Worm (Caenorhabditis elegans): ENCODE measurements around the gene F10E9.4.

The F10E9.4 gene

ce11 chrIII:8305816-8306215 lies 2.5 kb upstream of the F10E9.4 start:
- no peak for TF ChIP-seq hmg-4 (GFP tag; optimal IDR thresholded peaks at IDR 0.05)
- no peak for TF ChIP-seq ets-7 (tag; optimal IDR thresholded peaks at IDR 0.05)
- TF ChIP-seq hmbx-1 (tag; optimal IDR thresholded peaks at IDR 0.05), result no peak
- TF ChIP-seq hnd-1 (tag; optimal IDR thresholded peaks at IDR 0.05), result no peak
- TF ChIP-seq ceh-36 (tag; optimal IDR thresholded peaks at IDR 0.05), result no peak

- peak; percentile 93 for TF ChIP-seq tbx-37 (GFP tag; conservative IDR thresholded peaks at IDR 0.05)
- no peak for TF ChIP-seq tbx-11 (GFP tag; IDR thresholded peaks at IDR 0.05)
- no peak for TF ChIP-seq ceh-36 (tag; optimal IDR thresholded peaks at IDR 0.05)
- peak; percentile 75 for TF ChIP-seq pes-1 (GFP tag; IDR thresholded peaks at IDR 0.05)
These were observed 982 bp upstream of the F10E9.4 start, which contains the start of the genes F10E9.7 and F10E9.5 for ce11 chrIII:8307356-8307755. TSS of gene F10E9.7 (minus strand) at chrIII:8307441. TSS of gene F10E9.5 (plus strand) at chrIII:8307592.

ce11 chrIII:8310239-8311057 lies 2.1 kb downstream of the F10E9.4 start, which contains the start of gene F10E9.3:
TSS of gene F10E9.3 (plus strand) at chrIII:8311007.
- TF ChIP-seq F13C5.2 (tag; optimal IDR thresholded peaks at IDR 0.05), result no peak
- no peak for TF ChIP-seq tra-4 (tag; optimal IDR thresholded peaks at IDR 0.05)
- no peak for TF ChIP-seq hnd-1 (tag; optimal IDR thresholded peaks at IDR 0.05)
- TF ChIP-seq ets-7 (tag; optimal IDR thresholded peaks at IDR 0.05), result no peak
- no peak for TF ChIP-seq hmg-4 (GFP tag; optimal IDR thresholded peaks at IDR 0.05)
- TF ChIP-seq ama-1 (optimal IDR thresholded peaks at IDR 0.05), result no peak
- TF ChIP-seq scrt-1 (GFP tag; IDR thresholded peaks at IDR 0.05), result no peak
- no peak for TF ChIP-seq hmbx-1 (tag; optimal IDR thresholded peaks at IDR 0.05)
- TF ChIP-seq ceh-13 (GFP tag; optimal IDR thresholded peaks at IDR 0.05), result no peak
- no peak for TF ChIP-seq pes-1 (GFP tag; IDR thresholded peaks at IDR 0.05)
- TF ChIP-seq flt-1 (GFP tag; IDR thresholded peaks at IDR 0.05), result no peak
- no peak for TF ChIP-seq B0310.2 (tag; optimal IDR thresholded peaks at IDR 0.05)
- TF ChIP-seq sea-1 (GFP tag; conservative IDR thresholded peaks at IDR 0.05), result no peak
- no peak for TF ChIP-seq tbx-37 (GFP tag; conservative IDR thresholded peaks at IDR 0.05)
- TF ChIP-seq tbx-11 (GFP tag; IDR thresholded peaks at IDR 0.05), result no peak

DNA sequence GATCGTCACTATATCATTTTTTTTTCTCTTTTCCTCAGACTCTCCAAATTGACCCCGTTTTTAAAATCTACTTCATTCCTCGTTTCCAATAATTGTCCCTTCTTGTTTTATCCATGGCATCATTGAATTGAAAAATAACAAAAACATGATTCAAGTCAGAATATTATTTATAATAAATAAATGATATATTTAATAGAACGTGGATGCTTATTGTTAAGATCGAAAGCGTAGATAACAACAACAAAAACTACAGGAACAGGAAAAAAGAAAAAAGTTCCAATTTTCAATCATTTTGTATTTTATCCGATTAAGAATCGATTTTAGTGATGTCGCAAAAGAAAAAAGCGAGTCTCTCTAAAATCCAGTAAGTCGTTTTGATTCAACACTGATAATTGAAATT lies 4.1 kb downstream of the F10E9.4 start, which contains the start of gene F10E9.2:
TSS of gene F10E9.2 (plus strand) at position 301 of the 400 bp plus-strand sequence.
- TF ChIP-seq ceh-36 (tag; optimal IDR thresholded peaks at IDR 0.05) (no peak), flt-1 (GFP tag; IDR thresholded peaks at IDR 0.05) (no peak), sea-1 (GFP tag; conservative IDR thresholded peaks at IDR 0.05) (no peak)

DNA sequence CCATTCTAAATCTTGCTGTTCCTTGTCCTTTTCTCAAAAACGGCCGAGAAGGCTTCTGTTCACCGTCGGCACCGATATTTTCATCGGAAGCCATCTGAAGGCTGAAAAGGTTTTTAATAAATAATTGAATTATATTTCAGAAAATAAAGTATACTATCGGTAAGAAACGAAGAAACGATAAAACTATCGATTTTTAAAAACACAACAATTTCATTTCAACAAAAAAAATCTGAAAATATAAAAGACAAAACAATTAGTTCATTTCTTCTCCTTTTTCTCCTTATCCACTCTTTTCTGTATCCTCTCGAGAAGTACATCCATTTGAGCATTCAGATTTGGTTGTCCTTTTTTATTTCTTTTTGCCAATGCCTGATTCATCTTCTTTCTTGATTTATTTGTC lies 10.2 kb downstream of the F10E9.4 start, which contains the start of gene sas-4:
TSS of gene sas-4 (minus strand) at position 101 of the 400 bp plus-strand sequence.
- TF ChIP-seq ets-7 (tag; optimal IDR thresholded peaks at IDR 0.05) (no peak), sea-1 (GFP tag; conservative IDR thresholded peaks at IDR 0.05) (no peak), ceh-36 (tag; optimal IDR thresholded peaks at IDR 0.05) (no peak), hmbx-1 (tag; optimal IDR thresholded peaks at IDR 0.05) (no peak), aly-1 (tag; optimal IDR thresholded peaks at IDR 0.05) (no peak), hmg-4 (GFP tag; optimal IDR thresholded peaks at IDR 0.05) (no peak), ama-1 (optimal IDR thresholded peaks at IDR 0.05) (no peak), F13C5.2 (tag; optimal IDR thresholded peaks at IDR 0.05) (no peak), hnd-1 (tag; optimal IDR thresholded peaks at IDR 0.05) (no peak), flt-1 (GFP tag; IDR thresholded peaks at IDR 0.05) (no peak), ceh-13 (GFP tag; optimal IDR thresholded peaks at IDR 0.05) (no peak), tbx-11 (GFP tag; IDR thresholded peaks at IDR 0.05) (no peak), pes-1 (GFP tag; IDR thresholded peaks at IDR 0.05) (no peak), tra-4 (tag; optimal IDR thresholded peaks at IDR 0.05) (no peak), tbx-37 (GFP tag; conservative IDR thresholded peaks at IDR 0.05) (no peak), B0310.2 (tag; optimal IDR thresholded peaks at IDR 0.05) (no peak), scrt-1 (GFP tag; IDR thresholded peaks at IDR 0.05) (no peak)

DNA sequence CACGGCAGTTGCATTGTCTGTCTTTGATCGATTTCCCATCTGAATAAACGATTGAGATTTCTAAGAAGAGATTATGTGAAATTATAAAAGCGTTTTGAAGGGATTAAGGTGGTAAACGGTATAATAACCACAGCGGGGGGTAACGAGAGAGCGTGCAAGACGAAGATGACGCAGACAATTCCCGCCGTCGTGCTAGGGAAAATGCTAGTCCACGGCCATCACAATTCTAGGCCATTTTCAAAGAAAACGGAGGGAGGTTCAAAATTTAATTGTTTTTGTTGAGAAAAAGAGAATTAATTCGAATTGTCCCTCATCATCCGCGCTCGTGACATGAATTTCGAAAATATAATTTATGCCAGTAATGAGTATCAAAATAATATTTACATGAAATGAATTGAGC lies 10.8 kb downstream of the F10E9.4 start, which contains the start of gene F10E9.11:
TSS of gene F10E9.11 (minus strand) at position 161 of the 400 bp plus-strand sequence.
- TF ChIP-seq ceh-13 (GFP tag; optimal IDR thresholded peaks at IDR 0.05) (no peak), tbx-11 (GFP tag; IDR thresholded peaks at IDR 0.05) (no peak), hnd-1 (tag; optimal IDR thresholded peaks at IDR 0.05) (no peak), ama-1 (optimal IDR thresholded peaks at IDR 0.05) (no peak), aly-1 (tag; optimal IDR thresholded peaks at IDR 0.05) (peak; percentile 46), pes-1 (GFP tag; IDR thresholded peaks at IDR 0.05) (peak; percentile 57; the same call in 1 of the 2 replicates), tra-4 (tag; optimal IDR thresholded peaks at IDR 0.05) (no peak), tbx-37 (GFP tag; conservative IDR thresholded peaks at IDR 0.05) (peak; percentile 89), ceh-36 (tag; optimal IDR thresholded peaks at IDR 0.05) (no peak), F13C5.2 (tag; optimal IDR thresholded peaks at IDR 0.05) (peak; percentile 53), hmg-4 (GFP tag; optimal IDR thresholded peaks at IDR 0.05) (peak; percentile 40), ets-7 (tag; optimal IDR thresholded peaks at IDR 0.05) (peak; percentile 50), B0310.2 (tag; optimal IDR thresholded peaks at IDR 0.05) (no peak), hmbx-1 (tag; optimal IDR thresholded peaks at IDR 0.05) (no peak), sea-1 (GFP tag; conservative IDR thresholded peaks at IDR 0.05) (0 out of 2 replicates have a peak, but pooled peaks have one; percentile 70), scrt-1 (GFP tag; IDR thresholded peaks at IDR 0.05) (no peak), flt-1 (GFP tag; IDR thresholded peaks at IDR 0.05) (peak; percentile 64)

DNA sequence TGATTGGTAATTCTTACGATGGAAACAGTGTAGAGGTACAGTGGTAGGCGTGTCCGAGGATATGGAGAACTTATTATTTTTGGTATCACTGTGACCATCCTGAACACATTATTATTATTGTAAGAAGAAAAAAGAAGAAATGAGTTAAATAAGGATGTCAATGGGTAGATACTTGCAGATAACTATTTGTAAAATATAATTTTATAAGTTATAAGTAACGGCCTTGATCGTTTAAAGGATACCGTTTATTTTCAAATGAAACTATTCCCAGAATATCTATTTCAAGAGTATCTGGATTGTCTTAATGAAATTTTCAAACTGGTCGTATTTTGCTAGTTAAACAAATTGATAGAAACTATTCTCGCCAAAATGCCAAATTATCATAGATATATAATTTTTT lies 11.8 kb downstream of the F10E9.4 start, which contains the start of gene F10E9.10:
TSS of gene F10E9.10 (minus strand) at position 101 of the 400 bp plus-strand sequence.
- no peak for TF ChIP-seq hmbx-1 (tag; optimal IDR thresholded peaks at IDR 0.05)

ce11 chrIII:8321225-8321624 lies 12.9 kb downstream of the F10E9.4 start:
- TF ChIP-seq aly-1 (tag; optimal IDR thresholded peaks at IDR 0.05) (no peak), ceh-36 (tag; optimal IDR thresholded peaks at IDR 0.05) (no peak), hmg-4 (GFP tag; optimal IDR thresholded peaks at IDR 0.05) (no peak), hnd-1 (tag; optimal IDR thresholded peaks at IDR 0.05) (no peak), tbx-37 (GFP tag; conservative IDR thresholded peaks at IDR 0.05) (no peak), pes-1 (GFP tag; IDR thresholded peaks at IDR 0.05) (no peak), ceh-13 (GFP tag; optimal IDR thresholded peaks at IDR 0.05) (no peak), tbx-11 (GFP tag; IDR thresholded peaks at IDR 0.05) (no peak), scrt-1 (GFP tag; IDR thresholded peaks at IDR 0.05) (no peak), sea-1 (GFP tag; conservative IDR thresholded peaks at IDR 0.05) (no peak), ets-7 (tag; optimal IDR thresholded peaks at IDR 0.05) (no peak)

Measured in whole organism, early embryonic.